Worm (Caenorhabditis elegans): ENCODE measurements around the gene K09C6.2.

DNA sequence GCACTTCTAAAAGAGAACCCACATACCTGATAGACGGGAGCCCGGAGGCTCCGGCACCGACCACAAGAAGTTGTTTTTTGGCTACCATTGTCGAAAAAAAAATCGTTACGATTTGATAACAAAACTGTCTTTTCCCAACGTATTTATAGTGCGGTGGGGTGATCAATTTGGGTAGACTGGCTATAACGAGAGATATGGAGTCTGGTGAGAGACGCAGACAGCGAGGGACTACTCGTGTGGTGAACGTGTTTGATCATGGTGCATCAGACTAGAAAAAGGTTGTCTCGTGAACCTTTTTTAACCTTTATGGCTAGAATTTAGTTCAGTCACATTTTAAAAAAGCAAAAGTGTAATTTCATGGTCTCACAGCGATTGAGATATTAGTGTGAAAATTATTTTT is 46.8 kb downstream of the K09C6.2 start, which contains the start of gene fmo-5:
- TF ChIP-seq elt-1 (tag; optimal IDR thresholded peaks at IDR 0.05) (no peak), unc-62 (GFP tag; optimal IDR thresholded peaks at IDR 0.05) (no peak), hmg-11 (tag; optimal IDR thresholded peaks at IDR 0.05) (no peak), pha-4 (tag; optimal IDR thresholded peaks at IDR 0.05) (no peak), ztf-4 (tag; optimal IDR thresholded peaks at IDR 0.05) (no peak)

Data from whole organism, L3 larva.